Fruit fly (Drosophila melanogaster): Measurements from ENCODE around the gene CG32269.

The CG32269 gene

DNA sequence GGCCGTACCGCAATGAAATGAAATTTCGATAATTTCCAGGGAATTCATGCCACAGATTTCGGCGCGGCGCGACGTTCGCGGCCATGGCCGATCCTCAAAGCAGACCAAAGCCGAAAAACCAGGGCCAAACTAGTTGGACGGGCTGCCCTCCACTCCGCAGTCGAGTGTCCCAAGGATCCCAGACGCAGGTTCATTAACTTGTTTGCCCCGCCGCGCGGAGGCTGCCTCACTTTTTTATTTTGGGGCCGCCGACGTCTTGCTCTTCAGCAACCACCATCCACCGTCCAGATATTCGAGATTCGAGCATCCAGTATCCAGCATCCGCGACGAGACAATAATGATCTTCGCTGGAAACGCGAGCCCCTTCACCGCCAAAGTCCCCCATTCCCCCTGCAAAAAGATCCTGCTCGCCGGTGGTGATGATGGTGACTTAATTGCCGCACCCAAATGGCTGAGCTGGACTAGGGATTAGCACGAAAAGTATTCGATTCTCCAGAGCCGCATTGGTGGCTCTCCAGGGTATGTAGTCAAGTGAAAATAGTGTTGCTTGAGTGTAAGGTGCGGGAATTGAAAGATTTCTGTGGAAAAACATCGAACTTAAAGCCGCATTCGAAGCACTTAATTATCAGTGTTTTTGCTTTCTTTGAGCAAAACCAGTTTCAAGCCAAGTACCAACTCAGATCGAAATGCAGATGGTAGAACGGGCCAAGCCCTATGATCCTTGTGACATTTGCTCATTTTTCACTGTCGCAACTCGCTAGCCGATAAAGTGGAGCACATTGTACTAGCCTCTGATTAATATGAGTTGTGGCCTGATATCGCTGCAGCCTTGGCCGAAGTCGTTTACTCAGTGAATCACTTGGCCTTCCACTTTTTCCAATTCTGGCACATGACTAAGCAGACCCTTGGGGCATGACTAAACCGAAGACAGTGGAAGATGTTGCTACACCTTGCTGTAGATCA lies 33.6 kb upstream of the CG32269 start (continued):
- TF ChIP-seq rgr (GFP tag; optimal IDR thresholded peaks at IDR 0.05) = no peak

DNA sequence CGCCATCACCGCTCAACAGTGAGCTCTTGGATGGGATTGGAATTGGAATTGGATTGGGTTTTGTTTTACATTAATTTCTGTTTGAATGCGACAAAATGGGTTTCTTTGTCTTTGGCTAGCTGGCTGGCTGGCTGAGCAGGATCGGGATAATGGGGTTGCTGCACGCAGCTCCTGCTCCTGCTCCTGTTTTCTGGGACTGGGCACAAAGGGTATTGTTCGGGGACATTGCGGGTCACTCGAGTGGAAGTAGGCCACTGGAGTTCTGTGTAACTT lies 32.5 kb upstream of the CG32269 start:
- no peak for TF ChIP-seq usp (GFP tag; optimal IDR thresholded peaks at IDR 0.05)
- peak; percentile 3 for TF ChIP-seq lola (GFP tag; optimal IDR thresholded peaks at IDR 0.05)
- no peak for TF ChIP-seq dl (GFP tag; optimal IDR thresholded peaks at IDR 0.05; ENCODE audit: insufficient read depth in 1 of 2, partially characterized antibody in 2 of 2)

DNA sequence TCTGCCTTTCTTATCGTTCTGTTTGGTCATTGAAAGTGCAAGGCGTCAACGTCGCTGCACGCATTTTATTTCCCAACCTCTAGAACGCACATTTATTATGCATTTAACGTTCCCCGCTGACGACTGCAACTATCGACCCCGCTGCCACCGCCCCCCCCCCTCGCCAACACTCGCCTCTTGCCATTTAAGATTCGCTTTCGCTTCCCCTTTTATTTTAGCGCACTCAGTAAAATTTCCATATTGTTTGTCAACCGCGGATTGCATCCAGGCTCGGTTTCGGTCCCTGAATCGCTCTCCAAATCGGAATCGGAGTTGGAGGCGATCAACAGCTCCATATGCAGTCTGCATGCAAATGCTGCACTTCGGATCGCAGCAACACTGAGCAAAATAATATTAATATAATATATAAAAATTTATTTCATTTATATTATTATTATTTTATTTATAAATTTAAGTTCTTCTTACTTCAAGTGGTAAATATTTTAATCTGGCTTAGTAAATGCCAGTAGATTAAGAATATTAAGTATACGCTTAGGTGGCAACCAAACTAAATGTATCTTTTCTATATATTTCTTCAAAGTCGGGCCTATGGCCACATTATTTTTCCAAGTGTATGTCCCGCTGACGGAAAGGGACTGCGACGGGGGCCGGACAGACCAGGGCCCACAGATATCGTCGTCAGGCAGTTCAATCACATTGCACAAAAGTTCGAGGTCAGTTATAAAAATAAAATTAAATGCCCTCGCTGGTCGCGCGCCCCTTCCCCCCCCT lies 32.0 kb upstream of the CG32269 start:
- TF ChIP-seq br (GFP tag; optimal IDR thresholded peaks at IDR 0.05) = peak; percentile 85
- TF ChIP-seq Abd-B (GFP tag; optimal IDR thresholded peaks at IDR 0.05) = no peak
- no peak for TF ChIP-seq Dif (GFP tag; optimal IDR thresholded peaks at IDR 0.05; ENCODE audit: partially characterized antibody)
- peak; percentile 85 for TF ChIP-seq CG32264 (GFP tag; optimal IDR thresholded peaks at IDR 0.05)
- TF ChIP-seq usp (GFP tag; optimal IDR thresholded peaks at IDR 0.05) = no peak
- TF ChIP-seq CrebA (GFP tag; optimal IDR thresholded peaks at IDR 0.05; ENCODE audit: borderline replicate concordance) = peak; percentile 71
- TF ChIP-seq woc (GFP tag; optimal IDR thresholded peaks at IDR 0.05) = peak; percentile 79
- peak; percentile 17 for TF ChIP-seq Hr83 (GFP tag; optimal IDR thresholded peaks at IDR 0.05; ENCODE audit: poor library complexity, severe bottlenecking)
- TF ChIP-seq dmrt93B (GFP tag; optimal IDR thresholded peaks at IDR 0.05) = peak; percentile 93
- TF ChIP-seq fru (GFP tag; optimal IDR thresholded peaks at IDR 0.05) = peak; percentile 89
- peak; percentile 94 for TF ChIP-seq rgr (GFP tag; optimal IDR thresholded peaks at IDR 0.05)
- TF ChIP-seq brk (GFP tag; optimal IDR thresholded peaks at IDR 0.05) = peak; percentile 90
- no peak for TF ChIP-seq dl (GFP tag; optimal IDR thresholded peaks at IDR 0.05; ENCODE audit: insufficient read depth in 1 of 2, partially characterized antibody in 2 of 2)
- TF ChIP-seq N (GFP tag; optimal IDR thresholded peaks at IDR 0.05) = no peak
- TF ChIP-seq pan (optimal IDR thresholded peaks at IDR 0.05) = no peak
- peak; percentile 84 for TF ChIP-seq ey (GFP tag; optimal IDR thresholded peaks at IDR 0.05)
- TF ChIP-seq tai (GFP tag; optimal IDR thresholded peaks at IDR 0.05) = peak; percentile 74
- TF ChIP-seq CG9705 (GFP tag; optimal IDR thresholded peaks at IDR 0.05) = peak; percentile 80
- TF ChIP-seq h (GFP tag; optimal IDR thresholded peaks at IDR 0.05) = peak; percentile 91
- TF ChIP-seq Sp1 (GFP tag; optimal IDR thresholded peaks at IDR 0.05) = peak; percentile 98
- no peak for TF ChIP-seq Vsx2 (GFP tag; optimal IDR thresholded peaks at IDR 0.05; ENCODE audit: partially characterized antibody)
- peak; percentile 90 for TF ChIP-seq OdsH (GFP tag; optimal IDR thresholded peaks at IDR 0.05)
- TF ChIP-seq psq (GFP tag; optimal IDR thresholded peaks at IDR 0.05) = peak; percentile 94
- no peak for TF ChIP-seq jim (GFP tag; optimal IDR thresholded peaks at IDR 0.05)
- TF ChIP-seq sv (GFP tag; optimal IDR thresholded peaks at IDR 0.05) = no peak
- no peak for TF ChIP-seq Dfd (GFP tag; optimal IDR thresholded peaks at IDR 0.05)
- no peak for TF ChIP-seq Mio (GFP tag; optimal IDR thresholded peaks at IDR 0.05)
- peak; percentile 97 for TF ChIP-seq HLH106 (tag; optimal IDR thresholded peaks at IDR 0.05)
- TF ChIP-seq Hnf4 (GFP tag; optimal IDR thresholded peaks at IDR 0.05) = peak; percentile 89
- no peak for TF ChIP-seq lola (GFP tag; optimal IDR thresholded peaks at IDR 0.05)
- TF ChIP-seq Rel (GFP tag; optimal IDR thresholded peaks at IDR 0.05) = peak; percentile 75
- peak; percentile 80 for TF ChIP-seq Rel (tag; optimal IDR thresholded peaks at IDR 0.05)
- peak; percentile 30 for TF ChIP-seq GATAd (GFP tag; optimal IDR thresholded peaks at IDR 0.05)
- TF ChIP-seq Jra (GFP tag; optimal IDR thresholded peaks at IDR 0.05) = peak; percentile 30
- TF ChIP-seq sage (GFP tag; optimal IDR thresholded peaks at IDR 0.05) = peak; percentile 85
- TF ChIP-seq dsf (GFP tag; optimal IDR thresholded peaks at IDR 0.05; ENCODE audit: borderline replicate concordance) = no peak
- no peak for TF ChIP-seq Myc (optimal IDR thresholded peaks at IDR 0.05)
- TF ChIP-seq foxo (GFP tag; optimal IDR thresholded peaks at IDR 0.05) = peak; percentile 60 to 87
- TF ChIP-seq Hr78 (GFP tag; optimal IDR thresholded peaks at IDR 0.05) = no peak
